Worm (Caenorhabditis elegans): Measurements from ENCODE around the gene Y38H6C.18.
"Not testable (repeated sequence)": the region's sequence is repeated elsewhere in the genome, so short reads cannot be mapped to it uniquely, and the experiment has no call there.

ce11 chrV:20513661-20514060 is 33.3 kb downstream of the Y38H6C.18 start, which contains the start of gene Y38H6C.8:
- not testable (repeated sequence) for TF ChIP-seq aly-2 (tag; optimal IDR thresholded peaks at IDR 0.05); ZK546.5 (tag; optimal IDR thresholded peaks at IDR 0.05); nhr-77 (tag; optimal IDR thresholded peaks at IDR 0.05); fos-1 (tag; optimal IDR thresholded peaks at IDR 0.05); dmd-4 (tag; optimal IDR thresholded peaks at IDR 0.05); nhr-6 (tag; optimal IDR thresholded peaks at IDR 0.05); elt-1 (tag; optimal IDR thresholded peaks at IDR 0.05); unc-55 (GFP tag; optimal IDR thresholded peaks at IDR 0.05)
